Fruit fly (Drosophila melanogaster) whole organism, embryonic: ENCODE data around the gene CG13658.

Source experiments
- ATbp ChIP-seq: fragments of 200-800 bp; sonication (Bioruptor generic); optimal IDR thresholded peaks from 2 replicates; lab custom pipeline; 2017; ENCODE audit warnings: missing biosample characterization, mild to moderate bottlenecking, missing genetic modification characterization, missing genetic modification reagents
- Awh ChIP-seq: fragments of 200-800 bp; sonication (Bioruptor generic); IDR thresholded peaks from 2 replicates; pipeline ENCODE4, ENCODE4 v1.3.6; 2022; ENCODE audit warnings: missing biosample characterization, missing genetic modification characterization
- Blimp-1 ChIP-seq: fragments of 200-800 bp; sonication (Bioruptor generic); optimal IDR thresholded peaks from 3 replicates; lab custom pipeline; 2018; ENCODE audit warnings: missing biosample characterization, missing genetic modification characterization, mild to moderate bottlenecking, moderate library complexity, missing genetic modification reagents
- BtbVII ChIP-seq: fragments of 200-800 bp; sonication (Bioruptor generic); optimal IDR thresholded peaks from 3 replicates; lab custom pipeline; 2017; ENCODE audit warnings: missing biosample characterization, mild to moderate bottlenecking, missing genetic modification characterization
- CG1024 ChIP-seq: fragments of 200-800 bp; sonication (Bioruptor generic); IDR thresholded peaks from 2 replicates; pipeline ENCODE4 v1.3.6; 2022; ENCODE audit warnings: missing biosample characterization, missing genetic modification characterization
- CG12071 ChIP-seq: fragments of 200-800 bp; sonication (Bioruptor generic); optimal IDR thresholded peaks from 3 replicates; lab custom pipeline; 2018; ENCODE audit warnings: missing biosample characterization, mild to moderate bottlenecking, missing genetic modification characterization
- CG13296 ChIP-seq: fragments of 200-800 bp; sonication (Bioruptor generic); optimal IDR thresholded peaks from 3 replicates; lab custom pipeline; 2018; ENCODE audit warnings: missing biosample characterization, mild to moderate bottlenecking, missing genetic modification characterization
- CG17385 ChIP-seq: fragments of 200-800 bp; sonication (Bioruptor generic); optimal IDR thresholded peaks from 3 replicates; lab custom pipeline; 2018; ENCODE audit warnings: missing biosample characterization, mild to moderate bottlenecking, missing genetic modification characterization
- CG17568 ChIP-seq: fragments of 200-800 bp; sonication (Bioruptor generic); optimal IDR thresholded peaks from 2 replicates; lab custom pipeline; 2018; ENCODE audit warnings: missing biosample characterization, mild to moderate bottlenecking, missing genetic modification characterization, moderate library complexity
- CG17912 ChIP-seq: fragments of 200-800 bp; sonication (Bioruptor generic); optimal IDR thresholded peaks from 2 replicates; lab custom pipeline; 2018; ENCODE audit warnings: missing biosample characterization, mild to moderate bottlenecking, missing genetic modification characterization
- CG2116 ChIP-seq: fragments of 200-800 bp; sonication (Bioruptor generic); optimal IDR thresholded peaks from 3 replicates; lab custom pipeline; 2018; ENCODE audit warnings: missing biosample characterization, mild to moderate bottlenecking, missing genetic modification characterization
- CG2678 ChIP-seq: fragments of 200-800 bp; sonication (Bioruptor generic); optimal IDR thresholded peaks from 3 replicates; lab custom pipeline; 2019; ENCODE audit warnings: missing biosample characterization, mild to moderate bottlenecking, missing genetic modification characterization, moderate library complexity
- CG32532 ChIP-seq: fragments of 200-800 bp; sonication (Bioruptor generic); IDR thresholded peaks from 2 replicates; pipeline ENCODE4 v1.3.6; 2022; ENCODE audit warnings: missing biosample characterization, missing genetic modification characterization
- CG32767 ChIP-seq: fragments of 200-800 bp; sonication (Bioruptor generic); IDR thresholded peaks from 2 replicates; pipeline ENCODE4 v1.3.6; 2022; ENCODE audit warnings: missing biosample characterization, missing genetic modification characterization
- CG34224 ChIP-seq: fragments of 200-800 bp; sonication (Bioruptor generic); IDR thresholded peaks from 3 replicates; pipeline ENCODE4 v1.3.6; 2022; ENCODE audit warnings: missing biosample characterization, missing genetic modification characterization; ENCODE audit not compliant: partially characterized antibody
- CG34376 ChIP-seq: fragments of 200-800 bp; sonication (Bioruptor generic); optimal IDR thresholded peaks from 2 replicates; lab custom pipeline; 2018; ENCODE audit warnings: missing biosample characterization, mild to moderate bottlenecking, missing genetic modification characterization
- CG3995 ChIP-seq: fragments of 200-800 bp; sonication (Bioruptor generic); optimal IDR thresholded peaks from 3 replicates; lab custom pipeline; 2016; ENCODE audit warnings: missing biosample characterization, missing genetic modification characterization
- CG4328 ChIP-seq: fragments of 200-800 bp; sonication (Bioruptor generic); optimal IDR thresholded peaks from 3 replicates; lab custom pipeline; 2017; ENCODE audit warnings: missing biosample characterization, missing genetic modification reagents, missing genetic modification characterization
- CG6765 ChIP-seq: fragments of 200-800 bp; sonication (Bioruptor generic); optimal IDR thresholded peaks from 3 replicates; lab custom pipeline; 2017; ENCODE audit warnings: missing biosample characterization, mild to moderate bottlenecking, missing genetic modification characterization
- CG8290 ChIP-seq, 3 experiments: fragments of 200-800 bp; sonication (Bioruptor generic); optimal IDR thresholded peaks; 2 replicates each; lab custom pipeline; 2016 to 2019; ENCODE audit warnings: missing biosample characterization in 3 of 3, missing genetic modification characterization in 3 of 3, mild to moderate bottlenecking in 2 of 3, moderate library complexity in 1 of 3
- CG9727 ChIP-seq: fragments of 200-800 bp; sonication (Bioruptor generic); optimal IDR thresholded peaks from 3 replicates; lab custom pipeline; 2017; ENCODE audit warnings: missing biosample characterization, mild to moderate bottlenecking, missing genetic modification characterization
- Fer1 ChIP-seq: fragments of 200-800 bp; sonication (Bioruptor generic); optimal IDR thresholded peaks from 2 replicates; lab custom pipeline; 2017; ENCODE audit warnings: missing biosample characterization, mild to moderate bottlenecking, missing genetic modification characterization
- GATAe ChIP-seq: fragments of 200-800 bp; sonication (Bioruptor generic); conservative IDR thresholded peaks from 2 replicates; pipeline ENCODE4 v1.3.6; 2022; ENCODE audit warnings: missing biosample characterization, missing genetic modification characterization
- H15 ChIP-seq: fragments of 200-800 bp; sonication (Bioruptor generic); IDR thresholded peaks from 3 replicates; pipeline ENCODE4 v1.3.6; 2022; ENCODE audit warnings: missing biosample characterization, missing genetic modification characterization
- Jarid2 ChIP-seq: fragments of 200-800 bp; sonication (Bioruptor generic); optimal IDR thresholded peaks from 3 replicates; lab custom pipeline; 2017; ENCODE audit warnings: mild to moderate bottlenecking, missing biosample characterization, missing genetic modification reagents, missing genetic modification characterization
- Kr ChIP-seq: fragments of 200-800 bp; sonication (Bioruptor generic); optimal IDR thresholded peaks from 2 replicates; lab custom pipeline; 2017; ENCODE audit warnings: missing biosample characterization, mild to moderate bottlenecking, missing genetic modification characterization
- MTF-1 ChIP-seq: fragments of 200-800 bp; sonication (Bioruptor generic); optimal IDR thresholded peaks from 2 replicates; lab custom pipeline; 2018; ENCODE audit warnings: missing biosample characterization, mild to moderate bottlenecking, missing genetic modification characterization, borderline replicate concordance
- Meics ChIP-seq: fragments of 200-800 bp; sonication (Bioruptor generic); optimal IDR thresholded peaks from 2 replicates; lab custom pipeline; 2017; ENCODE audit warnings: missing biosample characterization, mild to moderate bottlenecking, missing genetic modification characterization
- NK7.1 ChIP-seq: fragments of 200-800 bp; sonication (Bioruptor generic); optimal IDR thresholded peaks from 3 replicates; lab custom pipeline; 2016; ENCODE audit warnings: missing biosample characterization, missing genetic modification characterization
- Neu2 ChIP-seq: fragments of 200-800 bp; sonication (Bioruptor generic); optimal IDR thresholded peaks from 3 replicates; lab custom pipeline; 2016; ENCODE audit warnings: missing biosample characterization, missing genetic modification characterization, borderline replicate concordance
- Oli ChIP-seq: fragments of 200-800 bp; sonication (Bioruptor generic); optimal IDR thresholded peaks from 2 replicates; lab custom pipeline; 2018; ENCODE audit warnings: missing biosample characterization, mild to moderate bottlenecking, missing genetic modification characterization, moderate library complexity
- Optix ChIP-seq: fragments of 200-800 bp; sonication (Bioruptor generic); IDR thresholded peaks from 3 replicates; pipeline ENCODE4 v1.3.6; 2022; ENCODE audit warnings: missing biosample characterization, missing genetic modification characterization
- PHDP ChIP-seq: fragments of 200-800 bp; sonication (Bioruptor generic); optimal IDR thresholded peaks from 3 replicates; lab custom pipeline; 2018; ENCODE audit warnings: missing biosample characterization, mild to moderate bottlenecking, missing genetic modification characterization, moderate library complexity
- Pdp1 ChIP-seq, 2 experiments: fragments of 200-800 bp; sonication (Bioruptor generic); optimal IDR thresholded peaks; 3 replicates each; lab custom pipeline; 2016; ENCODE audit warnings: missing biosample characterization in 2 of 2, missing genetic modification characterization in 2 of 2, mild to moderate bottlenecking in 1 of 2, moderate library complexity in 1 of 2
- YL-1 ChIP-seq: fragments of 200-800 bp; sonication (Bioruptor generic); optimal IDR thresholded peaks from 3 replicates; lab custom pipeline; 2017; ENCODE audit warnings: missing biosample characterization, mild to moderate bottlenecking, missing genetic modification characterization
- chinmo ChIP-seq: fragments of 200-800 bp; sonication (Bioruptor generic); IDR thresholded peaks from 4 replicates; pipeline ENCODE4 v1.3.6; 2022; ENCODE audit warnings: missing biosample characterization, missing genetic modification characterization; ENCODE audit not compliant: partially characterized antibody
- crp ChIP-seq, 2 experiments: fragments of 200-800 bp; sonication (Bioruptor generic); optimal IDR thresholded peaks; 2 replicates in 1 of 2; 3 replicates in 1 of 2; lab custom pipeline; 2017; ENCODE audit warnings: missing biosample characterization in 2 of 2, missing genetic modification characterization in 2 of 2, mild to moderate bottlenecking in 1 of 2, moderate library complexity in 1 of 2
- cwo ChIP-seq: fragments of 200-800 bp; sonication (Bioruptor generic); optimal IDR thresholded peaks from 3 replicates; lab custom pipeline; 2017; ENCODE audit warnings: missing biosample characterization, missing genetic modification characterization, mild to moderate bottlenecking, moderate library complexity, missing genetic modification reagents
- exex ChIP-seq: fragments of 200-800 bp; sonication (Bioruptor generic); optimal IDR thresholded peaks from 4 replicates; lab custom pipeline; 2018; ENCODE audit warnings: missing biosample characterization, mild to moderate bottlenecking, missing genetic modification characterization, moderate library complexity
- grau ChIP-seq: fragments of 200-800 bp; optimal IDR thresholded peaks from 3 replicates; lab custom pipeline; 2019; ENCODE audit warnings: missing biosample characterization, mild to moderate bottlenecking, missing genetic modification characterization, moderate library complexity
- mld ChIP-seq: fragments of 200-800 bp; sonication (Bioruptor generic); IDR thresholded peaks from 3 replicates; pipeline ENCODE4 v1.3.6; 2022; ENCODE audit warnings: missing biosample characterization, missing genetic modification characterization; ENCODE audit not compliant: partially characterized antibody
- odd ChIP-seq: fragments of 200-800 bp; sonication (Bioruptor generic); optimal IDR thresholded peaks from 2 replicates; lab custom pipeline; 2017; ENCODE audit warnings: missing biosample characterization, mild to moderate bottlenecking, missing genetic modification characterization
- pum ChIP-seq: fragments of 200-800 bp; sonication (Bioruptor generic); optimal IDR thresholded peaks from 2 replicates; lab custom pipeline; 2016; ENCODE audit warnings: missing biosample characterization, missing genetic modification characterization
- scrt ChIP-seq: fragments of 200-800 bp; sonication (Bioruptor generic); optimal IDR thresholded peaks from 2 replicates; lab custom pipeline; 2018; ENCODE audit warnings: missing biosample characterization, mild to moderate bottlenecking, missing genetic modification characterization, moderate library complexity
- sd ChIP-seq: fragments of 200-800 bp; sonication (Bioruptor generic); optimal IDR thresholded peaks from 3 replicates; lab custom pipeline; 2018; ENCODE audit warnings: missing biosample characterization, mild to moderate bottlenecking, missing genetic modification characterization, moderate library complexity
- sens ChIP-seq: fragments of 200-800 bp; sonication (Bioruptor generic); peaks from one replicate; lab custom pipeline; 2016; ENCODE audit warnings: missing biosample characterization, missing genetic modification characterization
- sr ChIP-seq: fragments of 200-800 bp; sonication (Bioruptor generic); IDR thresholded peaks from 3 replicates; pipeline ENCODE4 v1.3.6; 2022; ENCODE audit warnings: missing biosample characterization, missing genetic modification characterization
- ssp ChIP-seq: fragments of 200-800 bp; sonication (Bioruptor generic); IDR thresholded peaks from 2 replicates; pipeline ENCODE4 v1.3.6; 2022; ENCODE audit warnings: missing biosample characterization, missing genetic modification characterization

Gene CG13658

DNA sequence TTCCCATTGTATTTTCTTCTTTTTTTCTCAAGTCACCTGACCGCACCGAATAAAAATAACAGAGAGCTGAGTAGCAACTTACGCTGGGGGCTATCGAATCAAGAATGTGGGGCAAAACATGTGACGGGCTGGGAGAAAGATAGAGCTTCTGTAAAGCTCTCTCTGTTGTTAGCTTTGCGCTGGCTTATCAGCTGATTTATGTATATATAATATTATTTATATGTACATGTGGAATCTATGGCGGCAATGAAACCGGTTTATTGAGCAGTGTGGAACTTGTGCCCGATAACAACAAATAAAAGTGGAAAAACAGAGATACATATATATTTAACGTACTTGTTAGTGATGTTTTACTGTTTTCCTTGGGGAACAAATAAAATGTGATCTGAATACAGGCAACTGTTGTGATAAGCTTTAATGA lies 5.6 kb downstream of the CG13658 start, which contains the start of gene CG31098 (continued):
- TF ChIP-seq CG2116: no peak
- peak; percentile 63 for TF ChIP-seq Jarid2
- peak; percentile 33 for TF ChIP-seq MTF-1 (GFP tag; lab: Kevin White, UChicago)
- no peak for TF ChIP-seq Blimp-1 (GFP tag; lab: Kevin White, UChicago)
- peak in 1 of 2 experiments; percentile 39 for TF ChIP-seq Pdp1 (GFP tag; optimal IDR thresholded peaks at IDR 0.05; lab: Kevin White, UChicago)
- peak; percentile 49; the same call in 1 of the 3 replicates for TF ChIP-seq CG34224 (GFP tag; lab: Robert Waterston, UW)
- TF ChIP-seq CG1024: no peak
- peak; percentile 54 for TF ChIP-seq CG2678
- TF ChIP-seq CG32532: peak; percentile 26; the same call in 1 of the 2 replicates
- peak; percentile 72 for TF ChIP-seq CG3995 (GFP tag; lab: Kevin White, UChicago)
- TF ChIP-seq CG12071: peak; percentile 52
- TF ChIP-seq sens (GFP tag; lab: Kevin White, UChicago): peak; percentile 20
- peak; percentile 47 for TF ChIP-seq CG17385 (GFP tag; lab: Kevin White, UChicago)
- TF ChIP-seq CG32767: peak; percentile 78
- TF ChIP-seq sr (GFP tag; lab: Robert Waterston, UW): no peak
- peak; percentile 66 for TF ChIP-seq BtbVII (GFP tag; lab: Kevin White, UChicago)
- peak; percentile 87 for TF ChIP-seq CG34376 (GFP tag; lab: Kevin White, UChicago)
- no peak for TF ChIP-seq NK7.1 (GFP tag; lab: Kevin White, UChicago)
- no peak for TF ChIP-seq mld (GFP tag; lab: Robert Waterston, UW)
- TF ChIP-seq PHDP (tag; lab: Kevin White, UChicago): peak; percentile 60
- peak; percentile 81; the same call in 2 of the 4 replicates for TF ChIP-seq chinmo
- TF ChIP-seq GATAe (GFP tag; lab: Robert Waterston, UW): no peak
- TF ChIP-seq CG17912 (GFP tag; lab: Kevin White, UChicago): no peak
- no peak for TF ChIP-seq Awh (GFP tag; lab: Robert Waterston, UW)
- peak; percentile 95 for TF ChIP-seq sd
- TF ChIP-seq CG17568 (GFP tag; lab: Kevin White, UChicago): peak; percentile 63
- TF ChIP-seq grau: peak; percentile 84
- TF ChIP-seq scrt (GFP tag; lab: Kevin White, UChicago): peak; percentile 30
- peak; percentile 53 for TF ChIP-seq Meics (GFP tag; lab: Kevin White, UChicago)
- TF ChIP-seq cwo (GFP tag; lab: Kevin White, UChicago): peak; percentile 62
- peak; percentile 49 for TF ChIP-seq exex (tag; lab: Kevin White, UChicago)
- peak; percentile 39 for TF ChIP-seq ATbp
- TF ChIP-seq pum: no peak
- peak; percentile 72 for TF ChIP-seq Fer1 (GFP tag; lab: Kevin White, UChicago)
- TF ChIP-seq CG4328 (GFP tag; lab: Kevin White, UChicago): no peak
- no peak for TF ChIP-seq Oli (tag; lab: Kevin White, UChicago)
- no peak for TF ChIP-seq H15 (GFP tag; lab: Robert Waterston, UW)
- peak; percentile 70 for TF ChIP-seq CG13296 (GFP tag; lab: Kevin White, UChicago)
- peak; percentile 0 for TF ChIP-seq YL-1 (GFP tag; lab: Kevin White, UChicago)
- TF ChIP-seq crp (GFP tag; optimal IDR thresholded peaks at IDR 0.05; lab: Kevin White, UChicago): peak in 1 of 2 experiments; percentile 71
- TF ChIP-seq odd (GFP tag; lab: Kevin White, UChicago): peak; percentile 53
- 0 out of 3 replicates have a peak, but pooled peaks have one; percentile 18 for TF ChIP-seq Optix (GFP tag; lab: Robert Waterston, UW)
- TF ChIP-seq Neu2 (GFP tag; lab: Kevin White, UChicago): no peak
- TF ChIP-seq CG8290 (GFP tag; optimal IDR thresholded peaks at IDR 0.05; lab: Kevin White, UChicago): no peak
- peak in 1 of 2 experiments; percentile 11 for TF ChIP-seq CG8290 (tag; optimal IDR thresholded peaks at IDR 0.05; lab: Kevin White, UChicago)
- no peak for TF ChIP-seq ssp (GFP tag; lab: Robert Waterston, UW)
- TF ChIP-seq CG9727 (GFP tag; lab: Kevin White, UChicago): no peak
- no peak for TF ChIP-seq Kr (GFP tag; lab: Kevin White, UChicago)
- TF ChIP-seq CG6765 (GFP tag; lab: Kevin White, UChicago): peak; percentile 52
